Worm (Caenorhabditis elegans) whole organism, young adult: ENCODE data around the gene Y41C4A.18.

Source experiments
- B0261.1 ChIP-seq: sonication (generic microtip); optimal IDR thresholded peaks from 2 replicates; lab custom pipeline; 2016; ENCODE audit warnings: mild to moderate bottlenecking, missing genetic modification characterization, moderate library complexity, missing compliant biosample characterization
- D2030.7 ChIP-seq: fragments of 200-800 bp; sonication (Bioruptor generic); IDR thresholded peaks from 2 replicates; pipeline ENCODE4 v1.3.6; 2022; ENCODE audit warnings: missing genetic modification reagents, missing genetic modification characterization, missing compliant biosample characterization
- F23B12.7 ChIP-seq: sonication (generic microtip); optimal IDR thresholded peaks from 2 replicates; lab custom pipeline; 2017; ENCODE audit warnings: missing genetic modification characterization, mild to moderate bottlenecking, missing compliant biosample characterization, antibody characterized with exemption, moderate library complexity; ENCODE audit not compliant: insufficient read depth
- F49E8.2 ChIP-seq: sonication (generic microtip); optimal IDR thresholded peaks from 3 replicates; lab custom pipeline; 2017; ENCODE audit warnings: missing genetic modification characterization, mild to moderate bottlenecking, missing compliant biosample characterization, antibody characterized with exemption, moderate library complexity; ENCODE audit not compliant: insufficient read depth
- F57A8.1 ChIP-seq: fragments of 200-800 bp; sonication (Bioruptor generic); optimal IDR thresholded peaks from 2 replicates; lab custom pipeline; 2018; ENCODE audit warnings: mild to moderate bottlenecking, missing genetic modification characterization, moderate library complexity, missing compliant biosample characterization
- K11D2.4 ChIP-seq: fragments of 200-800 bp; sonication (Bioruptor generic); IDR thresholded peaks from 2 replicates; pipeline ENCODE4 v1.3.6; 2022; ENCODE audit warnings: missing genetic modification reagents, missing genetic modification characterization, missing compliant biosample characterization
- K12H6.12 ChIP-seq: fragments of 200-800 bp; sonication (Bioruptor generic); optimal IDR thresholded peaks from 2 replicates; lab custom pipeline; 2018; ENCODE audit warnings: mild to moderate bottlenecking, missing genetic modification characterization, missing compliant biosample characterization
- T26A5.8 ChIP-seq: sonication (generic microtip); optimal IDR thresholded peaks from 2 replicates; lab custom pipeline; 2016; ENCODE audit warnings: missing genetic modification characterization, missing compliant biosample characterization
- Y53F4B.3 ChIP-seq: fragments of 200-800 bp; sonication (Bioruptor generic); IDR thresholded peaks from 2 replicates; pipeline ENCODE4 v1.3.6; 2022; ENCODE audit warnings: missing genetic modification reagents, missing genetic modification characterization, missing compliant biosample characterization
- Y53G8AR.9 ChIP-seq: fragments of 200-800 bp; sonication (Bioruptor generic); conservative IDR thresholded peaks from 2 replicates; pipeline ENCODE4 v1.3.6; 2022; ENCODE audit warnings: missing genetic modification reagents, missing genetic modification characterization, missing compliant biosample characterization
- Y67H2A.10 ChIP-seq: fragments of 200-800 bp; sonication (Bioruptor generic); conservative IDR thresholded peaks from 2 replicates; pipeline ENCODE4 v1.3.6; 2022; ENCODE audit warnings: missing genetic modification reagents, missing genetic modification characterization, missing compliant biosample characterization
- akir-1 ChIP-seq: fragments of 200-800 bp; sonication (Bioruptor generic); optimal IDR thresholded peaks from 2 replicates; lab custom pipeline; 2018; ENCODE audit warnings: mild to moderate bottlenecking, missing genetic modification characterization, moderate library complexity, missing compliant biosample characterization
- attf-3 ChIP-seq: fragments of 200-800 bp; sonication (Bioruptor generic); conservative IDR thresholded peaks from 2 replicates; pipeline ENCODE4 v1.3.6; 2022; ENCODE audit warnings: missing genetic modification reagents, missing genetic modification characterization, missing compliant biosample characterization
- attf-5 ChIP-seq: fragments of 200-800 bp; sonication (Bioruptor generic); optimal IDR thresholded peaks from 2 replicates; lab custom pipeline; 2018; ENCODE audit warnings: mild to moderate bottlenecking, missing genetic modification characterization, missing compliant biosample characterization
- attf-6 ChIP-seq: fragments of 200-800 bp; sonication (Bioruptor generic); IDR thresholded peaks from 2 replicates; pipeline ENCODE4 v1.3.6; 2022; ENCODE audit warnings: missing genetic modification reagents, missing genetic modification characterization, missing compliant biosample characterization
- bed-1 ChIP-seq: fragments of 200-800 bp; sonication (Bioruptor generic); IDR thresholded peaks from 2 replicates; pipeline ENCODE4 v1.3.6; 2022; ENCODE audit warnings: missing genetic modification reagents, missing genetic modification characterization, missing compliant biosample characterization
- ccch-3 ChIP-seq: fragments of 200-800 bp; sonication (Bioruptor generic); optimal IDR thresholded peaks from 2 replicates; lab custom pipeline; 2018; ENCODE audit warnings: mild to moderate bottlenecking, missing genetic modification characterization, missing compliant biosample characterization
- cebp-1 ChIP-seq, 2 experiments: fragments of 200-800 bp in 1 of 2; sonication (Bioruptor generic) in 1 of 2; sonication (generic microtip) in 1 of 2; IDR thresholded peaks in 1 of 2; optimal IDR thresholded peaks in 1 of 2; 2 replicates each; pipeline versions ENCODE4 v1.3.6 to Lab custom; 2017 to 2022; ENCODE audit warnings: missing compliant biosample characterization in 2 of 2, missing genetic modification characterization in 2 of 2, mild to moderate bottlenecking in 1 of 2, missing genetic modification reagents in 1 of 2, moderate library complexity in 1 of 2
- cebp-2 ChIP-seq: fragments of 200-800 bp; sonication (Bioruptor generic); IDR thresholded peaks from 2 replicates; pipeline ENCODE4 v1.3.6; 2022; ENCODE audit warnings: missing genetic modification characterization, missing compliant biosample characterization
- ceh-58 ChIP-seq: fragments of 200-800 bp; sonication (Bioruptor generic); IDR thresholded peaks from 2 replicates; pipeline ENCODE4 v1.3.6; 2022; ENCODE audit warnings: missing genetic modification characterization, missing compliant biosample characterization
- chd-7 ChIP-seq: sonication (generic microtip); optimal IDR thresholded peaks from 2 replicates; lab custom pipeline; 2016; ENCODE audit warnings: mild to moderate bottlenecking, missing genetic modification characterization, moderate library complexity, missing compliant biosample characterization
- dox-1 ChIP-seq: fragments of 200-800 bp; sonication (Bioruptor generic); IDR thresholded peaks from 2 replicates; pipeline ENCODE4 v1.3.6; 2022; ENCODE audit warnings: missing genetic modification reagents, missing genetic modification characterization, missing compliant biosample characterization
- dpff-1 ChIP-seq: sonication (generic microtip); optimal IDR thresholded peaks from 2 replicates; lab custom pipeline; 2017; ENCODE audit warnings: mild to moderate bottlenecking, missing genetic modification characterization, missing compliant biosample characterization
- dpl-1 ChIP-seq: fragments of 150-350 bp; optimal IDR thresholded peaks from 2 replicates; lab custom pipeline; 2014; ENCODE audit warnings: missing biosample characterization, missing genetic modification reagents, missing genetic modification characterization
- efl-1 ChIP-seq: fragments of 150-350 bp; optimal IDR thresholded peaks from 2 replicates; lab custom pipeline; 2014; ENCODE audit warnings: missing biosample characterization, missing genetic modification reagents, missing genetic modification characterization
- egrh-3 ChIP-seq: fragments of 200-800 bp; sonication (Bioruptor generic); IDR thresholded peaks from 2 replicates; pipeline ENCODE4 v1.3.6; 2022; ENCODE audit warnings: missing genetic modification reagents, missing genetic modification characterization, missing compliant biosample characterization
- ets-4 ChIP-seq: fragments of 200-800 bp; sonication (Bioruptor generic); optimal IDR thresholded peaks from 2 replicates; lab custom pipeline; 2018; ENCODE audit warnings: mild to moderate bottlenecking, missing genetic modification characterization, missing compliant biosample characterization
- let-607 ChIP-seq, 2 experiments: fragments of 200-800 bp in 1 of 2; sonication (Bioruptor generic) in 1 of 2; sonication (generic microtip) in 1 of 2; optimal IDR thresholded peaks; 2 replicates each; lab custom pipeline; 2016 to 2018; ENCODE audit warnings: mild to moderate bottlenecking in 2 of 2, missing compliant biosample characterization in 2 of 2, missing genetic modification characterization in 2 of 2, moderate library complexity in 2 of 2, missing genotype in 1 of 2
- lin-26 ChIP-seq: fragments of 200-800 bp; sonication (Bioruptor generic); IDR thresholded peaks from 2 replicates; pipeline ENCODE4 v1.3.6; 2022; ENCODE audit warnings: missing genetic modification reagents, missing genetic modification characterization, missing compliant biosample characterization
- lin-35 ChIP-seq, 3 experiments: fragments of 150-350 bp in 2 of 3; sonication (generic microtip) in 1 of 3; optimal IDR thresholded peaks; 2 replicates each; lab custom pipeline; 2014 to 2018; ENCODE audit warnings: missing biosample characterization in 3 of 3, missing genetic modification characterization in 3 of 3, missing genetic modification reagents in 3 of 3
- lsy-27 ChIP-seq: sonication (generic microtip); optimal IDR thresholded peaks from 2 replicates; lab custom pipeline; 2017; ENCODE audit warnings: missing genetic modification characterization, mild to moderate bottlenecking, missing compliant biosample characterization, antibody characterized with exemption, missing genotype, borderline replicate concordance; ENCODE audit not compliant: insufficient read depth
- madf-10 ChIP-seq: sonication (generic microtip); optimal IDR thresholded peaks from 2 replicates; lab custom pipeline; 2016; ENCODE audit warnings: mild to moderate bottlenecking, missing genetic modification characterization, missing compliant biosample characterization
- madf-3 ChIP-seq: fragments of 200-800 bp; sonication (Bioruptor generic); IDR thresholded peaks from 2 replicates; pipeline ENCODE4 v1.3.6; 2022; ENCODE audit warnings: missing genetic modification reagents, missing genetic modification characterization, missing compliant biosample characterization
- madf-8 ChIP-seq: fragments of 200-800 bp; sonication (Bioruptor generic); conservative IDR thresholded peaks from 2 replicates; pipeline ENCODE4 v1.3.6; 2022; ENCODE audit warnings: missing genetic modification reagents, missing genetic modification characterization, missing compliant biosample characterization
- mcd-1 ChIP-seq: fragments of 200-800 bp; sonication (Bioruptor generic); IDR thresholded peaks from 2 replicates; pipeline ENCODE4 v1.3.6; 2022; ENCODE audit warnings: missing genetic modification reagents, missing genetic modification characterization, missing compliant biosample characterization
- mes-4 ChIP-seq: sonication (generic microtip); optimal IDR thresholded peaks from 2 replicates; lab custom pipeline; 2016; ENCODE audit warnings: missing genotype, missing genetic modification characterization, missing compliant biosample characterization
- nfya-1 ChIP-seq: sonication (generic microtip); optimal IDR thresholded peaks from 2 replicates; lab custom pipeline; 2017; ENCODE audit warnings: antibody characterized with exemption, missing compliant biosample characterization, missing genetic modification characterization, borderline replicate concordance; ENCODE audit not compliant: insufficient read depth
- rec-8 ChIP-seq, 2 experiments: sonication (generic microtip); optimal IDR thresholded peaks; 2 replicates each; lab custom pipeline; 2016; ENCODE audit warnings: mild to moderate bottlenecking in 2 of 2, missing genetic modification characterization in 2 of 2, missing genetic modification reagents in 2 of 2, missing genotype in 2 of 2, missing biosample characterization in 1 of 2, missing compliant biosample characterization in 1 of 2, moderate library complexity in 1 of 2
- snpc-1.1 ChIP-seq: sonication (generic microtip); optimal IDR thresholded peaks from 2 replicates; lab custom pipeline; 2017; ENCODE audit warnings: missing genetic modification characterization, mild to moderate bottlenecking, missing compliant biosample characterization, antibody characterized with exemption, moderate library complexity, missing genotype, missing genetic modification reagents; ENCODE audit not compliant: insufficient read depth
- snpc-1.3 ChIP-seq: sonication (generic microtip); optimal IDR thresholded peaks from 2 replicates; lab custom pipeline; 2017; ENCODE audit warnings: missing genetic modification characterization, mild to moderate bottlenecking, missing compliant biosample characterization, antibody characterized with exemption, moderate library complexity, missing genotype, missing genetic modification reagents; ENCODE audit not compliant: insufficient read depth
- snpc-4 ChIP-seq, 5 experiments: fragments of 150-350 bp in 1 of 5; sonication (generic microtip) in 4 of 5; optimal IDR thresholded peaks; 2 replicates each; lab custom pipeline; 2014 to 2018; ENCODE audit warnings: missing genetic modification characterization in 5 of 5, missing biosample characterization in 3 of 5, antibody characterized with exemption in 2 of 5, mild to moderate bottlenecking in 2 of 5, missing compliant biosample characterization in 2 of 5, missing genotype in 2 of 5, moderate library complexity in 2 of 5, missing genetic modification reagents in 1 of 5
- tbp1 ChIP-seq: fragments of 200-800 bp; sonication (Bioruptor generic); optimal IDR thresholded peaks from 2 replicates; lab custom pipeline; 2018; ENCODE audit warnings: mild to moderate bottlenecking, missing genetic modification characterization, missing compliant biosample characterization
- unc-62 ChIP-seq: fragments of 150-350 bp; optimal IDR thresholded peaks from 2 replicates; lab custom pipeline; 2014; ENCODE audit warnings: missing biosample characterization, missing genetic modification reagents, missing genetic modification characterization
- zim-3 ChIP-seq: sonication (generic microtip); optimal IDR thresholded peaks from 2 replicates; lab custom pipeline; 2017; ENCODE audit warnings: mild to moderate bottlenecking, missing genetic modification characterization, moderate library complexity, missing compliant biosample characterization

The Y41C4A.18 gene

ce11 chrIII:11718548-11718947 lies 11.9 kb upstream of the Y41C4A.18 start, which contains the start of gene Y41C4A.9 (continued):
- TF ChIP-seq T26A5.8 (tag; lab: Kevin White, UChicago) (no peak), let-607 (tag; optimal IDR thresholded peaks at IDR 0.05; lab: Kevin White, UChicago) (no peak), B0261.1 (no peak), ets-4 (no peak), mcd-1 (GFP tag; lab: Robert Waterston, UW) (peak; percentile 69), attf-5 (GFP tag; lab: Kevin White, UChicago) (no peak), cebp-1 (GFP tag; IDR thresholded peaks at IDR 0.05; lab: Robert Waterston, UW) (no peak), cebp-1 (tag; optimal IDR thresholded peaks at IDR 0.05; lab: Kevin White, UChicago) (peak; percentile 44), F23B12.7 (tag; lab: Kevin White, UChicago) (peak; percentile 4), dox-1 (GFP tag; lab: Robert Waterston, UW) (no peak), attf-6 (no peak), F57A8.1 (GFP tag; lab: Kevin White, UChicago) (no peak), lin-26 (no peak), Y53F4B.3 (GFP tag; lab: Robert Waterston, UW) (no peak), attf-3 (no peak), unc-62 (GFP tag; lab: Kevin White, UChicago) (no peak), cebp-2 (GFP tag; lab: Robert Waterston, UW) (no peak), zim-3 (no peak), ceh-58 (GFP tag; lab: Robert Waterston, UW) (no peak), snpc-1.1 (tag; lab: Kevin White, UChicago) (peak; percentile 42), nfya-1 (tag; lab: Kevin White, UChicago) (no peak), Y67H2A.10 (GFP tag; lab: Robert Waterston, UW) (no peak), lin-35 (GFP tag; optimal IDR thresholded peaks at IDR 0.05; lab: Kevin White, UChicago) (peak in 1 of 3 experiments; percentile 17), lsy-27 (tag; lab: Kevin White, UChicago) (no peak), madf-10 (tag; lab: Kevin White, UChicago) (no peak), ccch-3 (GFP tag; lab: Kevin White, UChicago) (no peak), akir-1 (GFP tag; lab: Kevin White, UChicago) (no peak), madf-3 (GFP tag; lab: Robert Waterston, UW) (no peak), chd-7 (tag; lab: Kevin White, UChicago) (no peak), snpc-4 (GFP tag; optimal IDR thresholded peaks at IDR 0.05; lab: Kevin White, UChicago) (peak; percentile 27), snpc-4 (tag; optimal IDR thresholded peaks at IDR 0.05; lab: Kevin White, UChicago) (peak in 1 of 4 experiments; percentile 9), K12H6.12 (tag; lab: Kevin White, UChicago) (no peak), K11D2.4 (GFP tag; lab: Robert Waterston, UW) (no peak), rec-8 (tag; optimal IDR thresholded peaks at IDR 0.05; lab: Kevin White, UChicago) (peak in 1 of 2 experiments; percentile 1), tbp1 (peak; percentile 22)
- TF ChIP-seq, all 124 proteins: peak for 21

- TF ChIP-seq efl-1 (GFP tag; lab: Kevin White, UChicago): peak; percentile 84
- no peak for TF ChIP-seq cebp-2 (GFP tag; lab: Robert Waterston, UW)
- TF ChIP-seq mes-4 (tag; lab: Kevin White, UChicago): no peak
- no peak for TF ChIP-seq Y53G8AR.9 (GFP tag; lab: Robert Waterston, UW)
- no peak for TF ChIP-seq egrh-3 (GFP tag; lab: Robert Waterston, UW)
- TF ChIP-seq dpff-1: no peak
- peak; percentile 87 for TF ChIP-seq dpl-1 (GFP tag; lab: Kevin White, UChicago)
- no peak for TF ChIP-seq madf-8
- TF ChIP-seq cebp-1 (GFP tag; IDR thresholded peaks at IDR 0.05; lab: Robert Waterston, UW): no peak
- TF ChIP-seq cebp-1 (tag; optimal IDR thresholded peaks at IDR 0.05; lab: Kevin White, UChicago): peak; percentile 29
- TF ChIP-seq D2030.7 (GFP tag; lab: Robert Waterston, UW): 0 out of 2 replicates have a peak, but pooled peaks have one; percentile 20
- TF ChIP-seq rec-8 (tag; optimal IDR thresholded peaks at IDR 0.05; lab: Kevin White, UChicago): no peak
- TF ChIP-seq snpc-1.3: no peak
- no peak for TF ChIP-seq bed-1 (GFP tag; lab: Robert Waterston, UW)
- no peak for TF ChIP-seq F49E8.2 (tag; lab: Kevin White, UChicago)
These were observed 11.0 kb upstream of the Y41C4A.18 start, which contains the start of the genes elb-1 and Y41C4A.11 for ce11 chrIII:11719400-11719875. Gene elb-1 (minus strand): TSS chrIII:11719450. Gene Y41C4A.11 (plus strand): TSS chrIII:11719860.
